Fruit fly (Drosophila melanogaster) whole organism, embryonic: ENCODE measurements around the gene Uba2.

Experiments used
- Ada2b ChIP-seq: fragments of 200-800 bp; sonication (Bioruptor generic); IDR thresholded peaks from 2 replicates; pipeline ENCODE4 v1.3.6; 2022; ENCODE audit warnings: missing biosample characterization, missing genetic modification characterization
- Adf1 ChIP-seq: fragments of 200-800 bp; sonication (Bioruptor generic); IDR thresholded peaks from 2 replicates; pipeline ENCODE4 v1.3.6; 2022; ENCODE audit warnings: missing biosample characterization, missing genetic modification characterization
- B-H1 ChIP-seq: fragments of 200-800 bp; sonication (Bioruptor generic); IDR thresholded peaks from 3 replicates; pipeline ENCODE4 v1.3.6; 2022; ENCODE audit warnings: missing biosample characterization, missing genetic modification characterization
- BtbVII ChIP-seq: fragments of 200-800 bp; sonication (Bioruptor generic); optimal IDR thresholded peaks from 3 replicates; lab custom pipeline; 2017; ENCODE audit warnings: missing biosample characterization, mild to moderate bottlenecking, missing genetic modification characterization
- CG10321 ChIP-seq: fragments of 200-800 bp; sonication (Bioruptor generic); IDR thresholded peaks from 2 replicates; pipeline ENCODE4 v1.3.6; 2022; ENCODE audit warnings: missing biosample characterization, missing genetic modification characterization
- CG10366 ChIP-seq: fragments of 200-800 bp; sonication (Bioruptor generic); IDR thresholded peaks from 2 replicates; pipeline ENCODE4 v1.3.6; 2022; ENCODE audit warnings: missing biosample characterization, missing genetic modification characterization
- CG10431 ChIP-seq: fragments of 200-800 bp; sonication (Bioruptor generic); optimal IDR thresholded peaks from 3 replicates; lab custom pipeline; 2018; ENCODE audit warnings: missing biosample characterization, mild to moderate bottlenecking, missing genetic modification characterization
- CG11398 ChIP-seq: fragments of 200-800 bp; sonication (Bioruptor generic); optimal IDR thresholded peaks from 2 replicates; lab custom pipeline; 2016; ENCODE audit warnings: missing biosample characterization, missing genetic modification characterization
- CG11560 ChIP-seq: fragments of 200-800 bp; sonication (Bioruptor generic); IDR thresholded peaks from 3 replicates; pipeline ENCODE4 v1.3.6; 2022; ENCODE audit warnings: missing biosample characterization, missing genetic modification characterization
- CG12219 ChIP-seq: fragments of 200-800 bp; sonication (Bioruptor generic); optimal IDR thresholded peaks from 3 replicates; lab custom pipeline; 2018; ENCODE audit warnings: missing biosample characterization, mild to moderate bottlenecking, missing genetic modification characterization
- CG12744 ChIP-seq: fragments of 200-800 bp; sonication (Bioruptor generic); optimal IDR thresholded peaks from 2 replicates; lab custom pipeline; 2016; ENCODE audit warnings: missing biosample characterization, missing genetic modification characterization
- CG15601 ChIP-seq: fragments of 200-800 bp; sonication (Bioruptor generic); optimal IDR thresholded peaks from 3 replicates; lab custom pipeline; 2019; ENCODE audit warnings: missing biosample characterization, mild to moderate bottlenecking, missing genetic modification characterization, moderate library complexity
- CG17912 ChIP-seq: fragments of 200-800 bp; sonication (Bioruptor generic); optimal IDR thresholded peaks from 2 replicates; lab custom pipeline; 2018; ENCODE audit warnings: missing biosample characterization, mild to moderate bottlenecking, missing genetic modification characterization
- CG30403 ChIP-seq: fragments of 200-800 bp; sonication (Bioruptor generic); optimal IDR thresholded peaks from 3 replicates; lab custom pipeline; 2016; ENCODE audit warnings: missing biosample characterization, missing genetic modification characterization
- CG42726 ChIP-seq: fragments of 200-800 bp; sonication (Bioruptor generic); IDR thresholded peaks from 2 replicates; pipeline ENCODE4 v1.3.6; 2022; ENCODE audit warnings: missing biosample characterization, missing genetic modification characterization; ENCODE audit not compliant: partially characterized antibody
- CG4707 ChIP-seq: fragments of 200-800 bp; sonication (Bioruptor generic); optimal IDR thresholded peaks from 2 replicates; lab custom pipeline; 2018; ENCODE audit warnings: missing biosample characterization, mild to moderate bottlenecking, missing genetic modification characterization, moderate library complexity
- CG4854 ChIP-seq: fragments of 200-800 bp; sonication (Bioruptor generic); optimal IDR thresholded peaks from 2 replicates; lab custom pipeline; 2016; ENCODE audit warnings: missing biosample characterization, missing genetic modification characterization, inconsistent platforms
- CG7271 ChIP-seq: fragments of 200-800 bp; sonication (Bioruptor generic); optimal IDR thresholded peaks from 2 replicates; lab custom pipeline; 2018; ENCODE audit warnings: missing biosample characterization, mild to moderate bottlenecking, missing genetic modification characterization, moderate library complexity
- CG9797 ChIP-seq: fragments of 200-800 bp; sonication (Bioruptor generic); optimal IDR thresholded peaks from 3 replicates; lab custom pipeline; 2018; ENCODE audit warnings: missing biosample characterization, mild to moderate bottlenecking, missing genetic modification characterization
- Chrac-16 ChIP-seq: fragments of 200-800 bp; sonication (Bioruptor generic); optimal IDR thresholded peaks from 3 replicates; lab custom pipeline; 2016; ENCODE audit warnings: missing biosample characterization, missing genetic modification characterization
- Doc2 ChIP-seq: fragments of 200-800 bp; sonication (Bioruptor generic); IDR thresholded peaks from 2 replicates; pipeline ENCODE4 v1.3.6; 2022; ENCODE audit warnings: missing biosample characterization, missing genetic modification characterization
- E2f1 ChIP-seq: fragments of 200-800 bp; sonication (Bioruptor generic); IDR thresholded peaks from 2 replicates; pipeline ENCODE4 v1.3.6; 2022; ENCODE audit warnings: missing biosample characterization, missing genetic modification characterization
- ERR ChIP-seq: fragments of 200-800 bp; sonication (Bioruptor generic); optimal IDR thresholded peaks from 2 replicates; lab custom pipeline; 2016; ENCODE audit warnings: missing biosample characterization, missing genetic modification characterization
- HLH4C ChIP-seq: fragments of 200-800 bp; sonication (Bioruptor generic); IDR thresholded peaks from 3 replicates; pipeline ENCODE4 v1.3.6; 2022; ENCODE audit warnings: missing biosample characterization, missing genetic modification characterization; ENCODE audit not compliant: partially characterized antibody
- Hr51 ChIP-seq, 2 experiments: fragments of 200-800 bp; sonication (Bioruptor generic); optimal IDR thresholded peaks; 2 replicates in 1 of 2; 3 replicates in 1 of 2; lab custom pipeline; 2016 to 2018; ENCODE audit warnings: missing biosample characterization in 2 of 2, missing genetic modification characterization in 2 of 2, mild to moderate bottlenecking in 1 of 2, moderate library complexity in 1 of 2
- Myb ChIP-seq: fragments of 200-800 bp; sonication (Bioruptor generic); optimal IDR thresholded peaks from 2 replicates; lab custom pipeline; 2016; ENCODE audit warnings: missing biosample characterization, missing genetic modification characterization
- Optix ChIP-seq: fragments of 200-800 bp; sonication (Bioruptor generic); IDR thresholded peaks from 3 replicates; pipeline ENCODE4 v1.3.6; 2022; ENCODE audit warnings: missing biosample characterization, missing genetic modification characterization
- Scr ChIP-seq: fragments of 200-800 bp; sonication (Bioruptor generic); IDR thresholded peaks from 2 replicates; pipeline ENCODE4 v1.3.6; 2022; ENCODE audit warnings: missing biosample characterization, missing genetic modification characterization; ENCODE audit not compliant: partially characterized antibody
- Sin3A ChIP-seq: fragments of >200 bp; optimal IDR thresholded peaks from 2 replicates; lab custom pipeline; 2018
- Sox102F ChIP-seq: fragments of 200-800 bp; sonication (Bioruptor generic); optimal IDR thresholded peaks from 2 replicates; lab custom pipeline; 2018; ENCODE audit warnings: missing biosample characterization, mild to moderate bottlenecking, missing genetic modification characterization, moderate library complexity
- Stat92E ChIP-seq, 3 experiments: fragments of >200 bp in 2 of 3; fragments of 200-800 bp in 1 of 3; sonication (Bioruptor generic) in 1 of 3; optimal IDR thresholded peaks; 2 replicates each; lab custom pipeline; 2017 to 2019; ENCODE audit warnings: missing biosample characterization in 3 of 3, missing genetic modification characterization in 3 of 3, mild to moderate bottlenecking in 1 of 3, moderate library complexity in 1 of 3
- TFAM ChIP-seq: fragments of 200-800 bp; sonication (Bioruptor generic); optimal IDR thresholded peaks from 2 replicates; lab custom pipeline; 2017; ENCODE audit warnings: missing biosample characterization, missing genetic modification characterization, inconsistent platforms
- ap ChIP-seq: fragments of 200-800 bp; sonication (Bioruptor generic); IDR thresholded peaks from 2 replicates; pipeline ENCODE4 v1.3.6; 2022; ENCODE audit warnings: missing biosample characterization, missing genetic modification characterization
- ase ChIP-seq: fragments of 200-800 bp; sonication (Bioruptor generic); IDR thresholded peaks from 3 replicates; pipeline ENCODE4 v1.3.6; 2022; ENCODE audit warnings: missing biosample characterization, missing genetic modification characterization
- bsh ChIP-seq, 2 experiments: fragments of 200-800 bp; sonication (Bioruptor generic); optimal IDR thresholded peaks; 2 replicates each; lab custom pipeline; 2017 to 2018; ENCODE audit warnings: mild to moderate bottlenecking in 2 of 2, missing biosample characterization in 2 of 2, missing genetic modification characterization in 2 of 2, moderate library complexity in 1 of 2
- crc ChIP-seq: fragments of 200-800 bp; sonication (Bioruptor generic); optimal IDR thresholded peaks from 2 replicates; lab custom pipeline; 2016; ENCODE audit warnings: missing biosample characterization, missing genetic modification characterization
- dimm ChIP-seq: fragments of 200-800 bp; sonication (Bioruptor generic); IDR thresholded peaks from 2 replicates; pipeline ENCODE4 v1.3.6; 2022; ENCODE audit warnings: missing biosample characterization, missing genetic modification characterization
- disco-r ChIP-seq: fragments of 200-800 bp; sonication (Bioruptor generic); optimal IDR thresholded peaks from 2 replicates; lab custom pipeline; 2016; ENCODE audit warnings: missing biosample characterization, missing genetic modification characterization
- dysf ChIP-seq: fragments of 200-800 bp; sonication (Bioruptor generic); IDR thresholded peaks from 3 replicates; pipeline ENCODE4 v1.3.6; 2022; ENCODE audit warnings: missing biosample characterization, missing genetic modification characterization
- eve ChIP-seq, 2 experiments: fragments of >200 bp; optimal IDR thresholded peaks; 2 replicates each; lab custom pipeline; 2017; ENCODE audit warnings: missing biosample characterization in 2 of 2, missing genetic modification characterization in 2 of 2
- gce ChIP-seq: fragments of 200-800 bp; sonication (Bioruptor generic); IDR thresholded peaks from 3 replicates; pipeline ENCODE4 v1.3.6; 2022; ENCODE audit warnings: missing biosample characterization, missing genetic modification characterization
- inv ChIP-seq: fragments of 200-800 bp; sonication (Bioruptor generic); IDR thresholded peaks from 2 replicates; pipeline ENCODE4 v1.3.6; 2022; ENCODE audit warnings: missing biosample characterization, missing genetic modification characterization; ENCODE audit not compliant: partially characterized antibody
- jumu ChIP-seq: fragments of 200-800 bp; sonication (Bioruptor generic); optimal IDR thresholded peaks from 3 replicates; lab custom pipeline; 2016; ENCODE audit warnings: missing biosample characterization, missing genetic modification characterization
- lab ChIP-seq: fragments of 200-800 bp; sonication (Bioruptor generic); optimal IDR thresholded peaks from 3 replicates; lab custom pipeline; 2017; ENCODE audit warnings: missing biosample characterization, missing genetic modification characterization, mild to moderate bottlenecking, moderate library complexity, missing genetic modification reagents
- luna ChIP-seq: fragments of 200-800 bp; sonication (Bioruptor generic); optimal IDR thresholded peaks from 2 replicates; lab custom pipeline; 2016; ENCODE audit warnings: missing biosample characterization, missing genetic modification characterization
- nom ChIP-seq: fragments of 200-800 bp; sonication (Bioruptor generic); optimal IDR thresholded peaks from 2 replicates; lab custom pipeline; 2017; ENCODE audit warnings: missing biosample characterization, missing genetic modification characterization, mild to moderate bottlenecking, moderate library complexity, missing genetic modification reagents
- org-1 ChIP-seq: fragments of 200-800 bp; sonication (Bioruptor generic); optimal IDR thresholded peaks from 2 replicates; lab custom pipeline; 2017; ENCODE audit warnings: missing biosample characterization, missing genetic modification characterization
- prd ChIP-seq, 3 experiments: fragments of >200 bp in 2 of 3; fragments of 200-800 bp in 1 of 3; sonication (Bioruptor generic) in 1 of 3; optimal IDR thresholded peaks in 2 of 3; IDR thresholded peaks in 1 of 3; 2 replicates in 2 of 3; 3 replicates in 1 of 3; pipeline versions ENCODE4 v1.3.6 to Lab custom; 2017 to 2022; ENCODE audit warnings: missing biosample characterization in 1 of 3, missing genetic modification characterization in 1 of 3
- pros ChIP-seq: fragments of 200-800 bp; sonication (Bioruptor generic); optimal IDR thresholded peaks from 3 replicates; lab custom pipeline; 2019; ENCODE audit warnings: missing biosample characterization, mild to moderate bottlenecking, missing genetic modification characterization, moderate library complexity
- sqz ChIP-seq: fragments of 200-800 bp; sonication (Bioruptor generic); optimal IDR thresholded peaks from 3 replicates; lab custom pipeline; 2018; ENCODE audit warnings: missing biosample characterization, mild to moderate bottlenecking, missing genetic modification characterization
- unpg ChIP-seq: fragments of 200-800 bp; sonication (Bioruptor generic); optimal IDR thresholded peaks from 3 replicates; lab custom pipeline; 2018; ENCODE audit warnings: missing biosample characterization, mild to moderate bottlenecking, missing genetic modification characterization, moderate library complexity

Uba2 gene

dm6 chr3L:8094652-8095129 lies 32.9 kb downstream of the Uba2 start (continued):
- TF ChIP-seq prd (optimal IDR thresholded peaks at IDR 0.05; lab: Kevin White, UChicago) (no peak), prd (GFP tag; IDR thresholded peaks at IDR 0.05; lab: Robert Waterston, UW) (no peak), CG12744 (GFP tag; lab: Kevin White, UChicago) (no peak), sqz (no peak), unpg (peak; percentile 35), Sin3A (lab: Kevin White, UChicago) (no peak), Adf1 (GFP tag; lab: Robert Waterston, UW) (no peak; the same call in 1 of the 2 replicates), pros (no peak), CG12219 (GFP tag; lab: Kevin White, UChicago) (no peak), ase (GFP tag; lab: Robert Waterston, UW) (no peak), dimm (GFP tag; lab: Robert Waterston, UW) (no peak), gce (no peak), ap (GFP tag; lab: Robert Waterston, UW) (no peak), BtbVII (GFP tag; lab: Kevin White, UChicago) (peak; percentile 3), CG10431 (GFP tag; lab: Kevin White, UChicago) (no peak), CG9797 (GFP tag; lab: Kevin White, UChicago) (no peak), jumu (no peak), dysf (no peak; the same call in 2 of the 3 replicates), CG15601 (tag; lab: Kevin White, UChicago) (no peak), Chrac-16 (GFP tag; lab: Kevin White, UChicago) (no peak), CG10321 (GFP tag; lab: Robert Waterston, UW) (no peak), CG4854 (GFP tag; lab: Kevin White, UChicago) (no peak), org-1 (no peak), Stat92E (GFP tag; optimal IDR thresholded peaks at IDR 0.05; lab: Kevin White, UChicago) (no peak), nom (GFP tag; lab: Kevin White, UChicago) (no peak), Sox102F (peak; percentile 33), lab (GFP tag; lab: Kevin White, UChicago) (peak; percentile 32), crc (GFP tag; lab: Kevin White, UChicago) (no peak), TFAM (GFP tag; lab: Kevin White, UChicago) (no peak), CG11560 (tag; lab: Robert Waterston, UW) (no peak), CG30403 (GFP tag; lab: Kevin White, UChicago) (no peak), Optix (no peak), CG11398 (no peak), Doc2 (GFP tag; lab: Robert Waterston, UW) (no peak), Myb (GFP tag; lab: Kevin White, UChicago) (no peak), luna (no peak), CG17912 (GFP tag; lab: Kevin White, UChicago) (no peak), Scr (GFP tag; lab: Robert Waterston, UW) (no peak), HLH4C (no peak), CG7271 (no peak), E2f1 (GFP tag; lab: Robert Waterston, UW) (no peak), inv (GFP tag; lab: Robert Waterston, UW) (no peak), bsh (GFP tag; optimal IDR thresholded peaks at IDR 0.05; lab: Kevin White, UChicago) (no peak), CG4707 (GFP tag; lab: Kevin White, UChicago) (no peak), CG42726 (GFP tag; lab: Robert Waterston, UW) (no peak), Hr51 (GFP tag; optimal IDR thresholded peaks at IDR 0.05; lab: Kevin White, UChicago) (no peak), Ada2b (GFP tag; lab: Robert Waterston, UW) (no peak), eve (GFP tag; optimal IDR thresholded peaks at IDR 0.05; lab: Kevin White, UChicago) (no peak), B-H1 (GFP tag; lab: Robert Waterston, UW) (no peak), ERR (GFP tag; lab: Kevin White, UChicago) (no peak), CG10366 (GFP tag; lab: Robert Waterston, UW) (no peak), disco-r (GFP tag; lab: Kevin White, UChicago) (no peak)
